Worm (Caenorhabditis elegans): ENCODE data around the gene mtp-18.
A peak's percentile ranks its signal among the peaks of the same experiment; 100 is the strongest.

DNA sequence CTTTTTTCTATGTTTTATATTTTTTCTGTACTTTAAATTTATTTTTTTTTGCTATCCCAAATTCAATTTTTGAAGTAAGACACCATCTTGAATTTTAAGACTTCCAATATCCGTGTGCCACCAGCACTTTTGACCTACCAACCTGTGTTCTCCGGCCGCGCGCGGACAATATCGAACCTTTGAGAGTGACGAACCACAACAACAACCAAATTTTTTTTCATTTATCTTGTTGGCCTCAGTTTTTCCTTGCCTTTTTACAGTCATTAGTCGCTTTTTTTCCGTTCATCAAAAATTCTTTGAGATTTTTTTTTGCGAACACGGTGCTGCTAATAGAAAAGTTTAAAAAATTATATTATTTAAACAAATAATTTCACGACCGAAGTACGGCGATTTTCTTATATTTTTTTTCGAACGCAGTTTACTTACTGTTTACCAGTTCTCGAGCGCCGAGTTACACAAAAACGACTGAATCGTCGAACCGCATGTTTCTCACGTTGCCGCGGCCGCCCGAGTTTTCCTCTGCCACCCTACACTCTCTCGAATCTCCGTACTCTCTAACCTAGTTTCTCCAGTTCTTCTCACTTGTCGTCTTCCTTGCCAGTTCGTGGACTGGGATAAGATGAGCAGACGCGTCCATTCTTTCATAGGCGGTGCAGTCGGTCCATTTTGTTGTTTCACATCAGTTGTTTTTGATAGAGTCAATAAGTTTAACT lies 33.9 kb upstream of the mtp-18 start:
- TF ChIP-seq pha-4 (tag; optimal IDR thresholded peaks at IDR 0.05) (peak; percentile 74), fos-1 (tag; optimal IDR thresholded peaks at IDR 0.05) (no peak)
